Fruit fly (Drosophila melanogaster) whole organism, adult: ENCODE measurements around the gene bc10.

Experiments
- CG12768 ChIP-seq: fragments of 200-800 bp; sonication (Bioruptor generic); optimal IDR thresholded peaks from 2 replicates; lab custom pipeline; 2017; ENCODE audit warnings: missing biosample characterization, missing genetic modification characterization, mild to moderate bottlenecking, moderate library complexity, missing genetic modification reagents
- CG5204 ChIP-seq: fragments of 200-800 bp; sonication (Bioruptor generic); optimal IDR thresholded peaks from 2 replicates; lab custom pipeline; 2016; ENCODE audit warnings: missing biosample characterization, missing genetic modification characterization
- CG7045 ChIP-seq: fragments of 200-800 bp; sonication (Bioruptor generic); optimal IDR thresholded peaks from 2 replicates; lab custom pipeline; 2017; ENCODE audit warnings: missing biosample characterization, mild to moderate bottlenecking, missing genetic modification characterization
- Clk ChIP-seq: fragments of 200-800 bp; sonication (Bioruptor generic); optimal IDR thresholded peaks from 2 replicates; lab custom pipeline; 2017; ENCODE audit warnings: missing biosample characterization, missing genetic modification characterization
- Hr96 ChIP-seq: fragments of 200-800 bp; sonication (Bioruptor generic); optimal IDR thresholded peaks from 2 replicates; lab custom pipeline; 2016; ENCODE audit warnings: missing biosample characterization, missing genetic modification characterization
- Mnt ChIP-seq: fragments of 200-800 bp; sonication (Bioruptor generic); optimal IDR thresholded peaks from 2 replicates; lab custom pipeline; 2016; ENCODE audit warnings: missing biosample characterization, mild to moderate bottlenecking, missing genetic modification characterization
- bab1 ChIP-seq: fragments of 200-800 bp; sonication (Bioruptor generic); optimal IDR thresholded peaks from 3 replicates; lab custom pipeline; 2019; ENCODE audit warnings: missing biosample characterization, mild to moderate bottlenecking, missing genetic modification characterization, moderate library complexity
- kay ChIP-seq: fragments of 200-800 bp; sonication (Bioruptor generic); peaks from one replicate; lab custom pipeline; 2016; ENCODE audit warnings: missing biosample characterization, missing genetic modification characterization, borderline replicate concordance
- pad ChIP-seq: fragments of 200-800 bp; sonication (Bioruptor generic); optimal IDR thresholded peaks from 3 replicates; lab custom pipeline; 2017; ENCODE audit warnings: missing biosample characterization, missing genetic modification characterization, mild to moderate bottlenecking, moderate library complexity, missing genetic modification reagents

DNA sequence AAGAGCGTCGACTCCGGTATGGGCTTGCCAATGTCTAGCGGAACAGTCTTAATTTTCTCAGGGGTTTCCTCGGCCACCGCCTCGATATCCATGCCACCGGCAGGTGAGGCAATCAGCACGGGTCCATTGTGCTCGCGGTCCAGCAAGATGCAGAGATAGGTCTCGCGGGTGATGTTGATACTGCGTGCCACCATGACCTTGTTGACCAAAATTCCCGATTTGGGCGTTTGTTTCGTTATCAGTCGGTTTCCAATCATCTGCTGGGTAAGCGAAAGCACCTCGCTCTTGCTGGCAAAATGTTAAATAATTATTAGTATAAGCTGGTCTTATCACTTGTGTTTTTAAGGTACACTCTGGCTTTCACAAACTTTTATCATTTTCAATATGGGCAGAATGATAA lies 2.4 kb upstream of the bc10 start:
- TF ChIP-seq pad = no peak
- TF ChIP-seq Clk (GFP tag; lab: Kevin White, UChicago) = no peak
- TF ChIP-seq kay (GFP tag; lab: Kevin White, UChicago) = peak; percentile 32
- no peak for TF ChIP-seq Mnt (GFP tag; lab: Kevin White, UChicago)
- TF ChIP-seq CG7045 = no peak
- TF ChIP-seq Hr96 = no peak
- no peak for TF ChIP-seq bab1 (GFP tag; lab: Kevin White, UChicago)
- no peak for TF ChIP-seq CG12768 (GFP tag; lab: Kevin White, UChicago)
- TF ChIP-seq CG5204 (GFP tag; lab: Kevin White, UChicago) = no peak
